Worm (Caenorhabditis elegans): ENCODE data around the gene F54D10.4.

ce11 chrII:3773130-3773529 lies 33.7 kb downstream of the F54D10.4 start, which contains the start of gene T24E12.10:
- TF ChIP-seq dve-1 (tag; optimal IDR thresholded peaks at IDR 0.05) (no peak), sdc-2 (tag; optimal IDR thresholded peaks at IDR 0.05) (no peak)

Measured in whole organism, late embryonic.